Worm (Caenorhabditis elegans) whole organism, late embryonic: ENCODE results near the gene str-159.

Experiments used
- F13H6.1 ChIP-seq: sonication (generic microtip); optimal IDR thresholded peaks from 2 replicates; lab custom pipeline; 2016; ENCODE audit warnings: missing genetic modification characterization, missing compliant biosample characterization
- T23F11.4 ChIP-seq: fragments of 200-800 bp; sonication (Bioruptor generic); optimal IDR thresholded peaks from 2 replicates; lab custom pipeline; 2018; ENCODE audit warnings: mild to moderate bottlenecking, missing genetic modification characterization, missing compliant biosample characterization
- Y22D7AL.16 ChIP-seq: sonication (generic microtip); optimal IDR thresholded peaks from 2 replicates; lab custom pipeline; 2016; ENCODE audit warnings: missing genetic modification characterization, missing compliant biosample characterization
- ama-1 ChIP-seq: fragments of 150-350 bp; optimal IDR thresholded peaks from 2 replicates; lab custom pipeline; 2014
- ceh-18 ChIP-seq: sonication (generic microtip); optimal IDR thresholded peaks from 2 replicates; lab custom pipeline; 2016; ENCODE audit warnings: missing genetic modification characterization, missing compliant biosample characterization
- ceh-2 ChIP-seq: sonication (generic microtip); optimal IDR thresholded peaks from 2 replicates; lab custom pipeline; 2016; ENCODE audit warnings: missing genotype, missing genetic modification characterization, missing compliant biosample characterization
- ceh-22 ChIP-seq: sonication (generic microtip); optimal IDR thresholded peaks from 2 replicates; lab custom pipeline; 2017; ENCODE audit warnings: missing biosample characterization, missing genetic modification characterization
- ceh-31 ChIP-seq: sonication (generic microtip); optimal IDR thresholded peaks from 2 replicates; lab custom pipeline; 2016; ENCODE audit warnings: missing genetic modification characterization, missing compliant biosample characterization
- ceh-48 ChIP-seq: sonication (generic microtip); optimal IDR thresholded peaks from 2 replicates; lab custom pipeline; 2016; ENCODE audit warnings: missing genetic modification characterization, inconsistent platforms, missing compliant biosample characterization
- che-1 ChIP-seq: sonication (generic microtip); optimal IDR thresholded peaks from 2 replicates; lab custom pipeline; 2016; ENCODE audit warnings: mild to moderate bottlenecking, missing genetic modification characterization, missing compliant biosample characterization
- elt-4 ChIP-seq: sonication (generic microtip); optimal IDR thresholded peaks from 2 replicates; lab custom pipeline; 2016; ENCODE audit warnings: missing genetic modification characterization, missing compliant biosample characterization
- fax-1 ChIP-seq: sonication (generic microtip); optimal IDR thresholded peaks from 2 replicates; lab custom pipeline; 2016; ENCODE audit warnings: missing genotype, missing genetic modification characterization, missing compliant biosample characterization
- hlh-30 ChIP-seq: sonication (generic microtip); optimal IDR thresholded peaks from 2 replicates; lab custom pipeline; 2017; ENCODE audit warnings: antibody characterized with exemption, missing genetic modification characterization, missing compliant biosample characterization; ENCODE audit not compliant: insufficient read depth
- hlh-6 ChIP-seq: sonication (generic microtip); optimal IDR thresholded peaks from 2 replicates; lab custom pipeline; 2016; ENCODE audit warnings: missing genotype, missing genetic modification characterization, missing compliant biosample characterization
- lin-11 ChIP-seq: fragments of 200-800 bp; sonication (Bioruptor generic); optimal IDR thresholded peaks from 2 replicates; lab custom pipeline; 2018; ENCODE audit warnings: mild to moderate bottlenecking, missing genetic modification characterization, missing compliant biosample characterization
- mec-3 ChIP-seq: sonication (generic microtip); optimal IDR thresholded peaks from 2 replicates; lab custom pipeline; 2016; ENCODE audit warnings: borderline replicate concordance, missing genetic modification characterization, missing compliant biosample characterization
- pax-1 ChIP-seq: fragments of 150-350 bp; optimal IDR thresholded peaks from 2 replicates; lab custom pipeline; 2014; ENCODE audit warnings: missing biosample characterization, missing genetic modification characterization
- pros-1 ChIP-seq: fragments of 150-350 bp; optimal IDR thresholded peaks from 2 replicates; lab custom pipeline; 2014; ENCODE audit warnings: missing biosample characterization, missing genetic modification reagents, missing genetic modification characterization
- ref-2 ChIP-seq: sonication (generic microtip); optimal IDR thresholded peaks from 2 replicates; lab custom pipeline; 2016; ENCODE audit warnings: missing genetic modification characterization, missing compliant biosample characterization
- rnt-1 ChIP-seq: sonication (generic microtip); optimal IDR thresholded peaks from 2 replicates; lab custom pipeline; 2016; ENCODE audit warnings: missing genetic modification characterization, missing compliant biosample characterization
- sdc-2 ChIP-seq: sonication (generic microtip); optimal IDR thresholded peaks from 2 replicates; lab custom pipeline; 2016; ENCODE audit warnings: missing genotype, missing genetic modification characterization, missing compliant biosample characterization
- syd-9 ChIP-seq: sonication (generic microtip); optimal IDR thresholded peaks from 2 replicates; lab custom pipeline; 2016; ENCODE audit warnings: mild to moderate bottlenecking, missing genetic modification characterization, moderate library complexity, missing compliant biosample characterization
- unc-3 ChIP-seq, 2 experiments: fragments of 200-800 bp in 1 of 2; sonication (Bioruptor generic) in 1 of 2; sonication (generic microtip) in 1 of 2; conservative IDR thresholded peaks in 1 of 2; optimal IDR thresholded peaks in 1 of 2; 2 replicates each; pipeline versions ENCODE4 v1.3.6 to Lab custom; 2016 to 2022; ENCODE audit warnings: missing compliant biosample characterization in 2 of 2, missing genetic modification characterization in 2 of 2, missing genetic modification reagents in 1 of 2
- unc-55 ChIP-seq: sonication (generic microtip); optimal IDR thresholded peaks from 2 replicates; lab custom pipeline; 2017; ENCODE audit warnings: missing biosample characterization, missing genetic modification reagents, missing genetic modification characterization
- unc-86 ChIP-seq: sonication (generic microtip); optimal IDR thresholded peaks from 2 replicates; lab custom pipeline; 2016; ENCODE audit warnings: missing genetic modification characterization, missing compliant biosample characterization
- ztf-16 ChIP-seq: sonication (generic microtip); optimal IDR thresholded peaks from 2 replicates; lab custom pipeline; 2017; ENCODE audit warnings: missing genetic modification characterization, missing compliant biosample characterization

str-159 gene

DNA sequence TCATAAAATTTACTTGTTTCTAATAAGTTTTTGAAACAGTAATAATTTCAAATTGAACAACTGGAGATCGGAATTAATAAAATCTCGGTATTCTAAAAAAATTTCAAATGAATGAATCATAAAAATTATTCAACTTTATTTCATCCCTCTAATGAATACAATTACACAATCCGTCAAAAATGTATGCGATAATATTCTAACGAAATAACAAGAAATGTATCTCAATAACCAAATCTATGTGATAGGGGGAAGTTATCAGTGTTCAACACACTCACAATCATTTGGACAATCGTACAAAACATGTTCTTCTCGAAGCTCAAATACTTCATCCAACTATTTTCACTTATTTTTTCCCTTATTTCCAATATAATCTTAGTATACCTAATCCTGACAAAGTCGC, 32.5 kb downstream of the str-159 start, which contains the start of gene Y9C9A.5:
Gene Y9C9A.5, plus strand, starts transcription at position 301 of the 400 bp plus-strand sequence.
- TF ChIP-seq che-1 (tag; lab: Kevin White, UChicago), result no peak
- no peak for TF ChIP-seq elt-4 (tag; lab: Kevin White, UChicago)
- no peak for TF ChIP-seq ceh-18 (tag; lab: Kevin White, UChicago)
- TF ChIP-seq hlh-6 (tag; lab: Kevin White, UChicago), result no peak
- no peak for TF ChIP-seq ceh-22 (tag; lab: Kevin White, UChicago)
- TF ChIP-seq ama-1 (lab: Kevin White, UChicago), result no peak
- TF ChIP-seq rnt-1 (tag; lab: Kevin White, UChicago), result no peak

- TF ChIP-seq sdc-2 (tag; lab: Kevin White, UChicago) (no peak), hlh-30 (tag; lab: Kevin White, UChicago) (no peak), T23F11.4 (GFP tag; lab: Kevin White, UChicago) (no peak), fax-1 (tag; lab: Kevin White, UChicago) (no peak), ztf-16 (tag; lab: Kevin White, UChicago) (no peak), F13H6.1 (no peak), pax-1 (no peak)
Observed at ce11 chrIV:4945771-4946170, 36.6 kb downstream of the str-159 start, which contains the start of gene str-169. str-169 (plus strand) TSS chrIV:4946071.

- TF ChIP-seq ama-1 (lab: Kevin White, UChicago) (no peak), syd-9 (tag; lab: Kevin White, UChicago) (no peak), ceh-31 (tag; lab: Kevin White, UChicago) (no peak), mec-3 (no peak), unc-86 (tag; lab: Kevin White, UChicago) (no peak), pros-1 (tag; lab: Kevin White, UChicago) (no peak), unc-3 (GFP tag; conservative IDR thresholded peaks at IDR 0.05; lab: Robert Waterston, UW) (no peak), unc-3 (tag; optimal IDR thresholded peaks at IDR 0.05; lab: Kevin White, UChicago) (no peak), ceh-48 (tag; lab: Kevin White, UChicago) (no peak), F13H6.1 (no peak), che-1 (tag; lab: Kevin White, UChicago) (no peak), ref-2 (tag; lab: Kevin White, UChicago) (no peak), lin-11 (tag; lab: Kevin White, UChicago) (no peak), Y22D7AL.16 (tag; lab: Kevin White, UChicago) (no peak), unc-55 (GFP tag; lab: Kevin White, UChicago) (no peak), rnt-1 (tag; lab: Kevin White, UChicago) (no peak), ceh-2 (tag; lab: Kevin White, UChicago) (no peak)
Observed at ce11 chrIV:4953887-4954286, 44.7 kb downstream of the str-159 start, which contains the start of gene str-163. str-163 (plus strand) TSS chrIV:4954187.
